Fruit fly (Drosophila melanogaster) whole organism, prepupa: Measurements from ENCODE around the gene Rbp1-like.

Source experiments
- CG10631 ChIP-seq: fragments of 200-800 bp; sonication (Bioruptor generic); optimal IDR thresholded peaks from 2 replicates; lab custom pipeline; 2016; ENCODE audit warnings: missing biosample characterization, missing genetic modification characterization
- CG3919 ChIP-seq: fragments of 200-800 bp; sonication (Bioruptor generic); optimal IDR thresholded peaks from 3 replicates; lab custom pipeline; 2016; ENCODE audit warnings: missing biosample characterization, missing genetic modification characterization
- CG6808 ChIP-seq: fragments of 200-800 bp; sonication (Bioruptor generic); optimal IDR thresholded peaks from 3 replicates; lab custom pipeline; 2017; ENCODE audit warnings: missing biosample characterization, missing genetic modification characterization, mild to moderate bottlenecking, moderate library complexity, missing genetic modification reagents
- Eip75B ChIP-seq: fragments of 200-800 bp; sonication (Bioruptor generic); optimal IDR thresholded peaks from 3 replicates; lab custom pipeline; 2016; ENCODE audit warnings: missing biosample characterization, missing genetic modification characterization
- Hr38 ChIP-seq: sonication (Bioruptor generic); optimal IDR thresholded peaks from 2 replicates; lab custom pipeline; 2016; ENCODE audit warnings: missing biosample characterization, missing genetic modification characterization
- Hr39 ChIP-seq: fragments of 200-800 bp; sonication (Bioruptor generic); optimal IDR thresholded peaks from 2 replicates; lab custom pipeline; 2016; ENCODE audit warnings: missing biosample characterization, missing genetic modification characterization
- Hr4 ChIP-seq: fragments of 200-800 bp; sonication (Bioruptor generic); optimal IDR thresholded peaks from 3 replicates; lab custom pipeline; 2016; ENCODE audit warnings: missing biosample characterization, missing genetic modification characterization
- Lpt ChIP-seq: fragments of 200-800 bp; sonication (Bioruptor generic); optimal IDR thresholded peaks from 3 replicates; lab custom pipeline; 2016; ENCODE audit warnings: missing biosample characterization, missing genetic modification characterization
- Sox102F ChIP-seq: fragments of 200-800 bp; sonication (Bioruptor generic); optimal IDR thresholded peaks from 2 replicates; lab custom pipeline; 2016; ENCODE audit warnings: missing biosample characterization, mild to moderate bottlenecking, missing genetic modification characterization
- pdm3 ChIP-seq: fragments of 200-800 bp; sonication (Bioruptor generic); optimal IDR thresholded peaks from 3 replicates; lab custom pipeline; 2016; ENCODE audit warnings: missing biosample characterization, missing genetic modification characterization
- ss ChIP-seq, 2 experiments: fragments of 200-800 bp; sonication (Bioruptor generic); optimal IDR thresholded peaks; 2 replicates in 1 of 2; 3 replicates in 1 of 2; lab custom pipeline; 2017 to 2018; ENCODE audit warnings: mild to moderate bottlenecking in 2 of 2, missing biosample characterization in 2 of 2, missing genetic modification characterization in 2 of 2, moderate library complexity in 1 of 2

DNA sequence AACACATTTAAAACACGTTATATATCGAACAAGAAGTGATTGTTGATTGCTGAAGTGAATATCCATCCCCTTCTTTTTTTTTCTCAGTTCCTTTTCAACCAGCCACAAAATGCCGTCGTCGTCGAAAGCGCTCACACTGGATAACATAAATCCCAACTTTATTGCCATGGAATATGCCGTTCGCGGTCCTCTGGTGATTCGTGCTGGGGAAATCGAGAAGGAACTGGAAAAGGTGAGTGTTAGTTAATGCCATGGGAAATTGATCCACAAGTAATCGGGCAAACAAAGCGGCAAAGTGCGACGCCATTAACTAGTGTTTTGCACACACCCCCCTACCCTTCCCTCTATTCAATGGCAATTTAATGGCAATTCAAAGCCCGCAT lies 10.5 kb downstream of the Rbp1-like start:
- TF ChIP-seq Hr38 (GFP tag; lab: Kevin White, UChicago), result no peak
- TF ChIP-seq ss (GFP tag; optimal IDR thresholded peaks at IDR 0.05; lab: Kevin White, UChicago), result no peak
- no peak for TF ChIP-seq CG3919 (GFP tag; lab: Kevin White, UChicago)
- no peak for TF ChIP-seq Sox102F (GFP tag; lab: Kevin White, UChicago)
- TF ChIP-seq Hr4, result no peak
- no peak for TF ChIP-seq Eip75B (GFP tag; lab: Kevin White, UChicago)
- no peak for TF ChIP-seq Lpt
- no peak for TF ChIP-seq pdm3
- no peak for TF ChIP-seq Hr39 (GFP tag; lab: Kevin White, UChicago)
- no peak for TF ChIP-seq CG6808 (GFP tag; lab: Kevin White, UChicago)
- TF ChIP-seq CG10631 (GFP tag; lab: Kevin White, UChicago), result no peak
